Worm (Caenorhabditis elegans) whole organism, midembryonic: ENCODE results near the gene T19D2.13.

Source experiments
- T22C8.4 ChIP-seq: fragments of 200-800 bp; sonication (Bioruptor generic); IDR thresholded peaks from 2 replicates; pipeline ENCODE4 v1.3.6; 2022; ENCODE audit warnings: missing genetic modification characterization, missing compliant biosample characterization
- cog-1 ChIP-seq: sonication (generic microtip); optimal IDR thresholded peaks from 2 replicates; lab custom pipeline; 2016; ENCODE audit warnings: missing genetic modification characterization, missing compliant biosample characterization
- flt-1 ChIP-seq: fragments of 200-800 bp; sonication (Bioruptor generic); IDR thresholded peaks from 2 replicates; pipeline ENCODE4 v1.3.6; 2022; ENCODE audit warnings: missing genetic modification characterization, missing compliant biosample characterization
- klf-2 ChIP-seq: fragments of 200-800 bp; sonication (Bioruptor generic); conservative IDR thresholded peaks from 2 replicates; pipeline ENCODE4 v1.3.6; 2022; ENCODE audit warnings: missing genetic modification reagents, missing genetic modification characterization, missing compliant biosample characterization
- med-1 ChIP-seq: sonication (generic microtip); optimal IDR thresholded peaks from 2 replicates; lab custom pipeline; 2017; ENCODE audit warnings: missing genetic modification characterization, mild to moderate bottlenecking, missing compliant biosample characterization, antibody characterized with exemption, missing genetic modification reagents; ENCODE audit not compliant: insufficient read depth
- ref-1 ChIP-seq: fragments of 200-800 bp; sonication (Bioruptor generic); conservative IDR thresholded peaks from 2 replicates; pipeline ENCODE4 v1.3.6; 2022; ENCODE audit warnings: missing genetic modification reagents, missing genetic modification characterization, missing compliant biosample characterization
- tab-1 ChIP-seq: fragments of 200-800 bp; sonication (Bioruptor generic); IDR thresholded peaks from 2 replicates; pipeline ENCODE4 v1.3.6; 2022; ENCODE audit warnings: missing genetic modification characterization, missing compliant biosample characterization
- ztf-23 ChIP-seq: fragments of 200-800 bp; sonication (Bioruptor generic); IDR thresholded peaks from 2 replicates; pipeline ENCODE4 v1.3.6; 2022; ENCODE audit warnings: missing genetic modification reagents, missing genetic modification characterization, missing compliant biosample characterization
- ztf-29 ChIP-seq: fragments of 200-800 bp; sonication (Bioruptor generic); IDR thresholded peaks from 2 replicates; pipeline ENCODE4 v1.3.6; 2022; ENCODE audit warnings: missing genetic modification reagents, missing genetic modification characterization, missing compliant biosample characterization

T19D2.13 gene

ce11 chrX:3942267-3942666, at the start of gene T19D2.13:
T19D2.13 (minus strand) TSS chrX:3942367.
- TF ChIP-seq T22C8.4 (GFP tag; lab: Robert Waterston, UW): no peak
- TF ChIP-seq cog-1 (tag; lab: Kevin White, UChicago): no peak
- no peak for TF ChIP-seq tab-1 (GFP tag; lab: Robert Waterston, UW)
- TF ChIP-seq med-1: no peak
- no peak for TF ChIP-seq ztf-23 (GFP tag; lab: Robert Waterston, UW)
- no peak for TF ChIP-seq flt-1 (GFP tag; lab: Robert Waterston, UW)
- TF ChIP-seq ref-1 (GFP tag; lab: Robert Waterston, UW): no peak
- TF ChIP-seq ztf-29 (GFP tag; lab: Robert Waterston, UW): no peak
- TF ChIP-seq klf-2 (GFP tag; lab: Robert Waterston, UW): no peak

ce11 chrX:3991652-3992051, 49.5 kb upstream of the T19D2.13 start:
- TF ChIP-seq T22C8.4 (GFP tag; lab: Robert Waterston, UW) (no peak), tab-1 (GFP tag; lab: Robert Waterston, UW) (no peak), flt-1 (GFP tag; lab: Robert Waterston, UW) (no peak)

- TF ChIP-seq med-1 (no peak), klf-2 (GFP tag; lab: Robert Waterston, UW) (no peak), tab-1 (GFP tag; lab: Robert Waterston, UW) (no peak), ztf-23 (GFP tag; lab: Robert Waterston, UW) (no peak), cog-1 (tag; lab: Kevin White, UChicago) (no peak), ref-1 (GFP tag; lab: Robert Waterston, UW) (no peak), flt-1 (GFP tag; lab: Robert Waterston, UW) (no peak), T22C8.4 (GFP tag; lab: Robert Waterston, UW) (no peak), ztf-29 (GFP tag; lab: Robert Waterston, UW) (no peak)
Measured at ce11 chrX:3990941-3991340, 48.8 kb upstream of the T19D2.13 start.

- TF ChIP-seq klf-2 (GFP tag; lab: Robert Waterston, UW) (no peak), tab-1 (GFP tag; lab: Robert Waterston, UW) (no peak), ztf-29 (GFP tag; lab: Robert Waterston, UW) (no peak), ztf-23 (GFP tag; lab: Robert Waterston, UW) (no peak), cog-1 (tag; lab: Kevin White, UChicago) (no peak), flt-1 (GFP tag; lab: Robert Waterston, UW) (no peak), T22C8.4 (GFP tag; lab: Robert Waterston, UW) (no peak), ref-1 (GFP tag; lab: Robert Waterston, UW) (no peak), med-1 (no peak)
Measured at ce11 chrX:3990495-3990894, 48.3 kb upstream of the T19D2.13 start.

- TF ChIP-seq T22C8.4 (GFP tag; lab: Robert Waterston, UW) (no peak), klf-2 (GFP tag; lab: Robert Waterston, UW) (no peak), ztf-29 (GFP tag; lab: Robert Waterston, UW) (no peak), cog-1 (tag; lab: Kevin White, UChicago) (no peak), ztf-23 (GFP tag; lab: Robert Waterston, UW) (no peak), ref-1 (GFP tag; lab: Robert Waterston, UW) (no peak)
Measured at ce11 chrX:3988575-3988974, 46.4 kb upstream of the T19D2.13 start.

ce11 chrX:3982370-3982769, 40.2 kb upstream of the T19D2.13 start:
- no peak for TF ChIP-seq tab-1 (GFP tag; lab: Robert Waterston, UW)
- no peak for TF ChIP-seq ztf-29 (GFP tag; lab: Robert Waterston, UW)
- no peak for TF ChIP-seq cog-1 (tag; lab: Kevin White, UChicago)
- TF ChIP-seq klf-2 (GFP tag; lab: Robert Waterston, UW): no peak
- no peak for TF ChIP-seq ztf-23 (GFP tag; lab: Robert Waterston, UW)
- no peak for TF ChIP-seq med-1
- no peak for TF ChIP-seq ref-1 (GFP tag; lab: Robert Waterston, UW)
- TF ChIP-seq flt-1 (GFP tag; lab: Robert Waterston, UW): no peak
- no peak for TF ChIP-seq T22C8.4 (GFP tag; lab: Robert Waterston, UW)

ce11 chrX:3979146-3979545, 37.0 kb upstream of the T19D2.13 start:
- TF ChIP-seq ref-1 (GFP tag; lab: Robert Waterston, UW): no peak
- TF ChIP-seq ztf-23 (GFP tag; lab: Robert Waterston, UW): no peak
- TF ChIP-seq tab-1 (GFP tag; lab: Robert Waterston, UW): no peak
- no peak for TF ChIP-seq ztf-29 (GFP tag; lab: Robert Waterston, UW)
- TF ChIP-seq cog-1 (tag; lab: Kevin White, UChicago): no peak
- no peak for TF ChIP-seq flt-1 (GFP tag; lab: Robert Waterston, UW)

- TF ChIP-seq ztf-29 (GFP tag; lab: Robert Waterston, UW) (no peak), med-1 (no peak), tab-1 (GFP tag; lab: Robert Waterston, UW) (no peak), klf-2 (GFP tag; lab: Robert Waterston, UW) (no peak), cog-1 (tag; lab: Kevin White, UChicago) (no peak), ref-1 (GFP tag; lab: Robert Waterston, UW) (no peak), T22C8.4 (GFP tag; lab: Robert Waterston, UW) (no peak), flt-1 (GFP tag; lab: Robert Waterston, UW) (no peak), ztf-23 (GFP tag; lab: Robert Waterston, UW) (no peak)
Measured at ce11 chrX:3977271-3977670, 35.1 kb upstream of the T19D2.13 start.

- TF ChIP-seq klf-2 (GFP tag; lab: Robert Waterston, UW) (no peak), ztf-23 (GFP tag; lab: Robert Waterston, UW) (no peak), T22C8.4 (GFP tag; lab: Robert Waterston, UW) (no peak), ztf-29 (GFP tag; lab: Robert Waterston, UW) (no peak), flt-1 (GFP tag; lab: Robert Waterston, UW) (no peak), tab-1 (GFP tag; lab: Robert Waterston, UW) (no peak), med-1 (no peak), ref-1 (GFP tag; lab: Robert Waterston, UW) (no peak), cog-1 (tag; lab: Kevin White, UChicago) (no peak)
Measured at ce11 chrX:3976755-3977154, 34.6 kb upstream of the T19D2.13 start.
